Fruit fly (Drosophila melanogaster) whole organism, pupa: ENCODE results near the gene CG33912.

ENCODE experiments used
- CG12605 ChIP-seq: fragments of 200-800 bp; sonication (Bioruptor generic); IDR thresholded peaks from 2 replicates; pipeline ENCODE4 v1.3.6; 2022; ENCODE audit warnings: missing biosample characterization, missing genetic modification characterization
- CG15710 ChIP-seq: fragments of 200-800 bp; sonication (Bioruptor generic); optimal IDR thresholded peaks from 2 replicates; lab custom pipeline; 2018; ENCODE audit warnings: missing biosample characterization, mild to moderate bottlenecking, missing genetic modification characterization, moderate library complexity
- CG17806 ChIP-seq: fragments of 200-800 bp; sonication (Bioruptor generic); optimal IDR thresholded peaks from 2 replicates; lab custom pipeline; 2018; ENCODE audit warnings: missing biosample characterization, mild to moderate bottlenecking, missing genetic modification characterization, moderate library complexity
- CG32121 ChIP-seq: fragments of 200-800 bp; sonication (Bioruptor generic); IDR thresholded peaks from 2 replicates; pipeline ENCODE4 v1.3.6; 2022; ENCODE audit warnings: missing biosample characterization, missing genetic modification characterization
- CG34367 ChIP-seq: fragments of 200-800 bp; sonication (Bioruptor generic); optimal IDR thresholded peaks from 2 replicates; lab custom pipeline; 2018; ENCODE audit warnings: missing biosample characterization, mild to moderate bottlenecking, missing genetic modification characterization
- D1 ChIP-seq: fragments of 200-800 bp; sonication (Bioruptor generic); optimal IDR thresholded peaks from 2 replicates; lab custom pipeline; 2018; ENCODE audit warnings: missing biosample characterization, mild to moderate bottlenecking, missing genetic modification characterization, moderate library complexity
- Pif1B ChIP-seq: fragments of 200-800 bp; sonication (Bioruptor generic); optimal IDR thresholded peaks from 3 replicates; lab custom pipeline; 2016; ENCODE audit warnings: missing biosample characterization, missing genetic modification characterization
- Snoo ChIP-seq: fragments of 200-800 bp; sonication (Bioruptor generic); optimal IDR thresholded peaks from 3 replicates; lab custom pipeline; 2017; ENCODE audit warnings: missing biosample characterization, mild to moderate bottlenecking, missing genetic modification characterization, inconsistent platforms

dm6 chr3L:20713800-20714199, 41.7 kb downstream of the CG33912 start, which contains the start of gene CG34260:
- TF ChIP-seq CG15710, result no peak
- TF ChIP-seq Pif1B (GFP tag; lab: Kevin White, UChicago), result no peak
- TF ChIP-seq D1, result no peak
- TF ChIP-seq CG34367, result no peak
- TF ChIP-seq CG17806 (tag; lab: Kevin White, UChicago), result no peak
- no peak for TF ChIP-seq CG12605
- TF ChIP-seq CG32121 (GFP tag; lab: Robert Waterston, UW), result no peak
- no peak for TF ChIP-seq Snoo (tag; lab: Kevin White, UChicago)
